Worm (Caenorhabditis elegans) whole organism, midembryonic: ENCODE data around the gene F49A5.10.

Experiments used
- flt-1 ChIP-seq: fragments of 200-800 bp; sonication (Bioruptor generic); IDR thresholded peaks from 2 replicates; pipeline ENCODE4 v1.3.6; 2022; ENCODE audit warnings: missing genetic modification characterization, missing compliant biosample characterization
- med-1 ChIP-seq: sonication (generic microtip); optimal IDR thresholded peaks from 2 replicates; lab custom pipeline; 2017; ENCODE audit warnings: missing genetic modification characterization, mild to moderate bottlenecking, missing compliant biosample characterization, antibody characterized with exemption, missing genetic modification reagents; ENCODE audit not compliant: insufficient read depth

ce11 chrV:16871387-16871786, 3.7 kb upstream of the F49A5.10 start, which contains the start of gene thn-4:
- TF ChIP-seq med-1 (GFP tag; lab: Kevin White, UChicago) = no peak
- TF ChIP-seq flt-1 (GFP tag; lab: Robert Waterston, UW) = no peak
